Worm (Caenorhabditis elegans) whole organism, mixed stage, embryonic: ENCODE results near the gene F37C12.10.

Experiments used
- M03D4.4 ChIP-seq: sonication (generic microtip); optimal IDR thresholded peaks from 2 replicates; lab custom pipeline; 2017; ENCODE audit warnings: mild to moderate bottlenecking, missing genetic modification characterization, missing compliant biosample characterization
- bed-3 ChIP-seq: fragments of 200-800 bp; sonication (Bioruptor generic); optimal IDR thresholded peaks from 3 replicates; lab custom pipeline; 2018; ENCODE audit warnings: mild to moderate bottlenecking, missing genetic modification characterization, moderate library complexity, missing compliant biosample characterization
- blmp-1 ChIP-seq: fragments of 150-350 bp; optimal IDR thresholded peaks from 2 replicates; lab custom pipeline; 2014; ENCODE audit warnings: missing biosample characterization, missing genetic modification characterization
- ceh-39 ChIP-seq: fragments of 150-350 bp; optimal IDR thresholded peaks from 2 replicates; lab custom pipeline; 2014; ENCODE audit warnings: missing biosample characterization, missing genetic modification characterization
- ceh-83 ChIP-seq: fragments of 200-800 bp; sonication (Bioruptor generic); optimal IDR thresholded peaks from 2 replicates; lab custom pipeline; 2018; ENCODE audit warnings: mild to moderate bottlenecking, missing genetic modification characterization, missing compliant biosample characterization
- ces-1 ChIP-seq: fragments of 150-350 bp; optimal IDR thresholded peaks from 2 replicates; lab custom pipeline; 2014; ENCODE audit warnings: missing biosample characterization, missing genetic modification reagents, missing genetic modification characterization
- cnd-1 ChIP-seq: fragments of 200-800 bp; sonication (Bioruptor generic); optimal IDR thresholded peaks from 2 replicates; lab custom pipeline; 2018; ENCODE audit warnings: mild to moderate bottlenecking, missing genetic modification characterization, missing compliant biosample characterization
- elt-3 ChIP-seq: fragments of 150-350 bp; optimal IDR thresholded peaks from 2 replicates; lab custom pipeline; 2014; ENCODE audit warnings: missing biosample characterization, missing genetic modification characterization
- flh-1 ChIP-seq: fragments of 200-800 bp; sonication (Bioruptor generic); optimal IDR thresholded peaks from 2 replicates; lab custom pipeline; 2018; ENCODE audit warnings: mild to moderate bottlenecking, missing genetic modification characterization, moderate library complexity, missing compliant biosample characterization
- ham-2 ChIP-seq: fragments of 200-800 bp; sonication (Bioruptor generic); optimal IDR thresholded peaks from 2 replicates; lab custom pipeline; 2018; ENCODE audit warnings: mild to moderate bottlenecking, missing genetic modification characterization, missing compliant biosample characterization
- hlh-1 ChIP-seq: fragments of 150-350 bp; optimal IDR thresholded peaks from 2 replicates; lab custom pipeline; 2014; ENCODE audit warnings: missing biosample characterization, missing genetic modification reagents, missing genetic modification characterization
- lin-32 ChIP-seq: fragments of 200-800 bp; sonication (Bioruptor generic); optimal IDR thresholded peaks from 2 replicates; lab custom pipeline; 2018; ENCODE audit warnings: mild to moderate bottlenecking, missing genetic modification characterization, missing compliant biosample characterization
- lsy-2 ChIP-seq: fragments of 150-350 bp; optimal IDR thresholded peaks from 2 replicates; lab custom pipeline; 2014; ENCODE audit warnings: missing biosample characterization, missing genetic modification characterization
- mab-5 ChIP-seq: fragments of 150-350 bp; optimal IDR thresholded peaks from 2 replicates; lab custom pipeline; 2014; ENCODE audit warnings: missing biosample characterization, missing genetic modification characterization
- mls-2 ChIP-seq: sonication (generic microtip); optimal IDR thresholded peaks from 2 replicates; lab custom pipeline; 2016; ENCODE audit warnings: mild to moderate bottlenecking, missing genetic modification characterization, moderate library complexity, missing compliant biosample characterization
- nhr-12 ChIP-seq: fragments of 150-350 bp; optimal IDR thresholded peaks from 2 replicates; lab custom pipeline; 2014; ENCODE audit warnings: missing biosample characterization, missing genetic modification characterization
- nhr-2 ChIP-seq: fragments of 150-350 bp; optimal IDR thresholded peaks from 2 replicates; lab custom pipeline; 2014; ENCODE audit warnings: missing biosample characterization, missing genetic modification characterization
- nhr-237 ChIP-seq: fragments of 150-350 bp; optimal IDR thresholded peaks from 2 replicates; lab custom pipeline; 2014; ENCODE audit warnings: missing biosample characterization, missing genetic modification characterization
- nhr-28 ChIP-seq: fragments of 150-350 bp; optimal IDR thresholded peaks from 2 replicates; lab custom pipeline; 2014; ENCODE audit warnings: missing biosample characterization, missing genetic modification characterization
- pha-4 ChIP-seq: fragments of 150-350 bp; optimal IDR thresholded peaks from 2 replicates; lab custom pipeline; 2018; ENCODE audit warnings: missing biosample characterization, missing genetic modification reagents, missing genetic modification characterization
- snpc-4 ChIP-seq: fragments of 150-350 bp; optimal IDR thresholded peaks from 2 replicates; lab custom pipeline; 2014; ENCODE audit warnings: missing biosample characterization, missing genetic modification characterization
- sptf-1 ChIP-seq: sonication (generic microtip); optimal IDR thresholded peaks from 2 replicates; lab custom pipeline; 2017; ENCODE audit warnings: mild to moderate bottlenecking, missing genetic modification characterization, moderate library complexity, missing compliant biosample characterization
- unc-120 ChIP-seq: sonication (generic microtip); optimal IDR thresholded peaks from 2 replicates; lab custom pipeline; 2017; ENCODE audit warnings: missing genetic modification characterization, missing compliant biosample characterization; ENCODE audit not compliant: poor library complexity, severe bottlenecking
- unc-62 ChIP-seq: fragments of 150-350 bp; optimal IDR thresholded peaks from 2 replicates; lab custom pipeline; 2014; ENCODE audit warnings: missing biosample characterization, missing genetic modification reagents, missing genetic modification characterization
- ztf-11 ChIP-seq: fragments of 150-350 bp; optimal IDR thresholded peaks from 2 replicates; lab custom pipeline; 2014; ENCODE audit warnings: missing biosample characterization, missing genetic modification characterization

F37C12.10 gene

ce11 chrIII:7154526-7154925, 33.7 kb downstream of the F37C12.10 start:
- TF ChIP-seq blmp-1 (tag; lab: Kevin White, UChicago): no peak
- no peak for TF ChIP-seq nhr-12 (tag; lab: Kevin White, UChicago)
- TF ChIP-seq ces-1: peak; percentile 13
- TF ChIP-seq, all 35 proteins: peak for 1

ce11 chrIII:7153747-7154238, 34.4 kb downstream of the F37C12.10 start, which contains the start of gene ogt-1:
Gene ogt-1 (minus strand): TSS chrIII:7153797.
- TF ChIP-seq hlh-1 (tag; lab: Kevin White, UChicago) (peak; percentile 42), unc-62 (peak; percentile 76), unc-120 (tag; lab: Kevin White, UChicago) (peak; percentile 69), ces-1 (peak; percentile 99), ceh-83 (GFP tag; lab: Kevin White, UChicago) (no peak), flh-1 (no peak), elt-3 (tag; lab: Kevin White, UChicago) (peak; percentile 68), ceh-39 (tag; lab: Kevin White, UChicago) (peak; percentile 42), lsy-2 (tag; lab: Kevin White, UChicago) (peak; percentile 79), sptf-1 (tag; lab: Kevin White, UChicago) (peak; percentile 9), nhr-237 (tag; lab: Kevin White, UChicago) (peak; percentile 87), mls-2 (no peak), pha-4 (peak; percentile 57), mab-5 (tag; lab: Kevin White, UChicago) (no peak), nhr-2 (tag; lab: Kevin White, UChicago) (peak; percentile 31), ham-2 (GFP tag; lab: Kevin White, UChicago) (peak; percentile 80)

- no peak for TF ChIP-seq ces-1
Measured at ce11 chrIII:7152569-7152968, 35.6 kb downstream of the F37C12.10 start.

ce11 chrIII:7150162-7150561, 38.0 kb downstream of the F37C12.10 start:
- no peak for TF ChIP-seq nhr-28 (tag; lab: Kevin White, UChicago)
- TF ChIP-seq blmp-1 (tag; lab: Kevin White, UChicago): no peak
- TF ChIP-seq lsy-2 (tag; lab: Kevin White, UChicago): no peak
- no peak for TF ChIP-seq snpc-4 (tag; lab: Kevin White, UChicago)
- no peak for TF ChIP-seq nhr-12 (tag; lab: Kevin White, UChicago)
- TF ChIP-seq bed-3 (GFP tag; lab: Kevin White, UChicago): no peak
- TF ChIP-seq M03D4.4: no peak
- no peak for TF ChIP-seq pha-4

- TF ChIP-seq lsy-2 (tag; lab: Kevin White, UChicago): no peak
- TF ChIP-seq ztf-11 (tag; lab: Kevin White, UChicago): no peak
- no peak for TF ChIP-seq sptf-1 (tag; lab: Kevin White, UChicago)
Measured at ce11 chrIII:7148191-7148590, 40.0 kb downstream of the F37C12.10 start.

DNA sequence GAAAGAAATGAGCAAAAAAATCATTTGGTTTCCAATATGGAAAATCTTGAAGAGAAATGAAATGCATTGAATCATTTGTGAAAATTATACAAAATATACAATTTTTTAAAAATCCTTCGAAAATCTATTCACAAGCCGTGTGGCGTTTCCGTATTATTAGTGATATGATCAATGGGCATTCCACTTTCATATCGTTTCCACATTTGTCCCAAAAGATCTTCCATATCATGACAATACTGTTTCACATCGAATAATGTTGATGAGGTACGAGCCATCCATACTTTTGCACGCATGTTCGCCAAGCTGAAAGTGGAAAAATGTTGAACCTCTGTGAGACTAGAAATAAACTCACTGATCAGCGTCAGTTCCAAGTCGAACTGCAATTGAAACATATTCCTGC, 41.8 kb downstream of the F37C12.10 start:
- TF ChIP-seq hlh-1 (tag; lab: Kevin White, UChicago) (no peak), cnd-1 (no peak), mab-5 (tag; lab: Kevin White, UChicago) (no peak), M03D4.4 (no peak), lin-32 (GFP tag; lab: Kevin White, UChicago) (no peak), elt-3 (tag; lab: Kevin White, UChicago) (no peak)

DNA sequence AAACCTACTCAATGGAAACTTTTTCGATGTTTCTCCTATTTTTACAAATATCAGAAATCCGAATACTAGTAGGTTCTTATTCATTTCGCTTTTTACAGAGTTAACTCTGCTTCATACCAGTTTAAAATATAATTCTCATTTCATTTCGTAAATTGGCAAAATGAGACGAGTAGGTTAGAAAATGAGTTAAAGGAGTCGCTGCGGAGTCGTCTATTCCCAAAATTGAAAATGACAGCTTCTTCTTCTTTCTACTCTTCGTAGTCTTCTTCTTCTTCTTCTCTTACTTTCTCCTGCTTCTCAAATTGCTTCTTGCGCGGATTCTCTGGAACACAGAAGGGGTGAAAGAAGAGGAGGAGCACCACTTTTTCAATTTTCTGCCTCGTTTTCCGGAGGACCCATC, 43.4 kb downstream of the F37C12.10 start, which contains the start of gene glr-2:
Gene glr-2, minus strand, starts transcription at position 211 of the 400 bp plus-strand sequence.
- TF ChIP-seq ces-1 (peak; percentile 72), nhr-28 (tag; lab: Kevin White, UChicago) (no peak)
- TF ChIP-seq, all 35 proteins: peak for 1

ce11 chrIII:7142172-7142601, 46.0 kb downstream of the F37C12.10 start:
- TF ChIP-seq ces-1 (peak; percentile 5), ham-2 (GFP tag; lab: Kevin White, UChicago) (no peak), mab-5 (tag; lab: Kevin White, UChicago) (no peak)
